Fruit fly (Drosophila melanogaster): ENCODE data around the gene SA1.

The SA1 gene

dm6 chr2L:6970813-6971212 is 20.6 kb downstream of the SA1 start:
- no peak for TF ChIP-seq dsf (GFP tag; optimal IDR thresholded peaks at IDR 0.05; ENCODE audit: borderline replicate concordance)
- no peak for TF ChIP-seq Hnf4 (GFP tag; optimal IDR thresholded peaks at IDR 0.05)
- no peak for TF ChIP-seq sage (GFP tag; optimal IDR thresholded peaks at IDR 0.05)
- no peak for TF ChIP-seq GATAd (GFP tag; optimal IDR thresholded peaks at IDR 0.05)
- no peak for TF ChIP-seq foxo (GFP tag; optimal IDR thresholded peaks at IDR 0.05)
- no peak for TF ChIP-seq usp (GFP tag; optimal IDR thresholded peaks at IDR 0.05)
- TF ChIP-seq Hr83 (GFP tag; optimal IDR thresholded peaks at IDR 0.05; ENCODE audit: poor library complexity, severe bottlenecking) = no peak
- TF ChIP-seq br (GFP tag; optimal IDR thresholded peaks at IDR 0.05) = no peak
- TF ChIP-seq HLH106 (tag; optimal IDR thresholded peaks at IDR 0.05) = no peak
- no peak for TF ChIP-seq lola (GFP tag; optimal IDR thresholded peaks at IDR 0.05)

- no peak for TF ChIP-seq h (GFP tag; optimal IDR thresholded peaks at IDR 0.05)
- TF ChIP-seq br (GFP tag; optimal IDR thresholded peaks at IDR 0.05) = no peak
- no peak for TF ChIP-seq tai (GFP tag; optimal IDR thresholded peaks at IDR 0.05)
- TF ChIP-seq Dif (GFP tag; optimal IDR thresholded peaks at IDR 0.05; ENCODE audit: partially characterized antibody) = peak; percentile 92
- no peak for TF ChIP-seq CG32264 (GFP tag; optimal IDR thresholded peaks at IDR 0.05)
- TF ChIP-seq fru (GFP tag; optimal IDR thresholded peaks at IDR 0.05) = peak; percentile 66
- TF ChIP-seq Rel (GFP tag; optimal IDR thresholded peaks at IDR 0.05) = no peak
- peak; percentile 39 for TF ChIP-seq Rel (tag; optimal IDR thresholded peaks at IDR 0.05)
- TF ChIP-seq Mio (GFP tag; optimal IDR thresholded peaks at IDR 0.05) = no peak
- peak in 1 of 2 experiments; percentile 70 for TF ChIP-seq dl (GFP tag; optimal IDR thresholded peaks at IDR 0.05; ENCODE audit: insufficient read depth in 1 of 2, partially characterized antibody in 2 of 2)
- no peak for TF ChIP-seq brk (GFP tag; optimal IDR thresholded peaks at IDR 0.05)
- peak; percentile 76 for TF ChIP-seq Myc (optimal IDR thresholded peaks at IDR 0.05)
- no peak for TF ChIP-seq psq (GFP tag; optimal IDR thresholded peaks at IDR 0.05)
- TF ChIP-seq dmrt93B (GFP tag; optimal IDR thresholded peaks at IDR 0.05) = no peak
Measured at dm6 chr2L:6971597-6972036, 21.4 kb downstream of the SA1 start, which contains the start of gene snRNP-U1-70K. Gene snRNP-U1-70K, minus strand, starts transcription at chr2L:6971737.

- no peak for TF ChIP-seq Sp1 (GFP tag; optimal IDR thresholded peaks at IDR 0.05)
- TF ChIP-seq woc (GFP tag; optimal IDR thresholded peaks at IDR 0.05) = no peak
- TF ChIP-seq CG32264 (GFP tag; optimal IDR thresholded peaks at IDR 0.05) = no peak
- no peak for TF ChIP-seq sv (GFP tag; optimal IDR thresholded peaks at IDR 0.05)
- no peak for TF ChIP-seq usp (GFP tag; optimal IDR thresholded peaks at IDR 0.05)
- no peak for TF ChIP-seq Hnf4 (GFP tag; optimal IDR thresholded peaks at IDR 0.05)
- peak; percentile 20 for TF ChIP-seq h (GFP tag; optimal IDR thresholded peaks at IDR 0.05)
- TF ChIP-seq Rel (GFP tag; optimal IDR thresholded peaks at IDR 0.05) = no peak
- no peak for TF ChIP-seq Rel (tag; optimal IDR thresholded peaks at IDR 0.05)
- TF ChIP-seq lola (GFP tag; optimal IDR thresholded peaks at IDR 0.05) = no peak
- no peak for TF ChIP-seq Hr83 (GFP tag; optimal IDR thresholded peaks at IDR 0.05; ENCODE audit: poor library complexity, severe bottlenecking)
- no peak for TF ChIP-seq Dfd (GFP tag; optimal IDR thresholded peaks at IDR 0.05)
- no peak for TF ChIP-seq Dif (GFP tag; optimal IDR thresholded peaks at IDR 0.05; ENCODE audit: partially characterized antibody)
- TF ChIP-seq pan (optimal IDR thresholded peaks at IDR 0.05) = no peak
- TF ChIP-seq Mio (GFP tag; optimal IDR thresholded peaks at IDR 0.05) = no peak
- TF ChIP-seq GATAd (GFP tag; optimal IDR thresholded peaks at IDR 0.05) = no peak
- no peak for TF ChIP-seq psq (GFP tag; optimal IDR thresholded peaks at IDR 0.05)
- TF ChIP-seq dmrt93B (GFP tag; optimal IDR thresholded peaks at IDR 0.05) = no peak
- no peak for TF ChIP-seq ey (GFP tag; optimal IDR thresholded peaks at IDR 0.05)
- peak; percentile 3 for TF ChIP-seq rgr (GFP tag; optimal IDR thresholded peaks at IDR 0.05)
- peak in 1 of 2 experiments; percentile 24 for TF ChIP-seq foxo (GFP tag; optimal IDR thresholded peaks at IDR 0.05)
- TF ChIP-seq br (GFP tag; optimal IDR thresholded peaks at IDR 0.05) = no peak
- no peak for TF ChIP-seq jim (GFP tag; optimal IDR thresholded peaks at IDR 0.05)
- TF ChIP-seq CG9705 (GFP tag; optimal IDR thresholded peaks at IDR 0.05) = no peak
- no peak for TF ChIP-seq Jra (GFP tag; optimal IDR thresholded peaks at IDR 0.05)
- peak; percentile 45 for TF ChIP-seq fru (GFP tag; optimal IDR thresholded peaks at IDR 0.05)
- no peak for TF ChIP-seq tai (GFP tag; optimal IDR thresholded peaks at IDR 0.05)
- no peak for TF ChIP-seq OdsH (GFP tag; optimal IDR thresholded peaks at IDR 0.05)
- TF ChIP-seq CrebA (GFP tag; optimal IDR thresholded peaks at IDR 0.05; ENCODE audit: borderline replicate concordance) = no peak
- no peak for TF ChIP-seq sage (GFP tag; optimal IDR thresholded peaks at IDR 0.05)
Measured at dm6 chr2L:6991085-6991484, 40.9 kb downstream of the SA1 start.

Measured in whole organism, wandering third instar larva.